Fruit fly (Drosophila melanogaster) whole organism, embryonic: ENCODE data around the gene Orct2.

Source experiments
- CG9817 ChIP-seq: fragments of 200-800 bp; sonication (Bioruptor generic); optimal IDR thresholded peaks from 2 replicates; lab custom pipeline; 2018; ENCODE audit warnings: missing biosample characterization, mild to moderate bottlenecking, missing genetic modification characterization, moderate library complexity
- kah ChIP-seq: fragments of 200-800 bp; sonication (Bioruptor generic); optimal IDR thresholded peaks from 2 replicates; lab custom pipeline; 2018; ENCODE audit warnings: missing biosample characterization, mild to moderate bottlenecking, missing genetic modification characterization

- TF ChIP-seq kah (GFP tag; lab: Kevin White, UChicago) (no peak), CG9817 (tag; lab: Kevin White, UChicago) (no peak)
Measured at dm6 chr3R:24282567-24283324, 9.9 kb downstream of the Orct2 start.
